Fruit fly (Drosophila melanogaster) whole organism, embryonic: ENCODE measurements around the gene CG14356.

Source experiments
- B-H1 ChIP-seq: fragments of 200-800 bp; sonication (Bioruptor generic); IDR thresholded peaks from 3 replicates; pipeline ENCODE4 v1.3.6; 2022; ENCODE audit warnings: missing biosample characterization, missing genetic modification characterization
- Bgb ChIP-seq: fragments of 200-800 bp; sonication (Bioruptor generic); IDR thresholded peaks from 2 replicates; pipeline ENCODE4 v1.3.6; 2022; ENCODE audit warnings: missing biosample characterization, missing genetic modification characterization; ENCODE audit not compliant: partially characterized antibody
- CG11398 ChIP-seq: fragments of 200-800 bp; sonication (Bioruptor generic); optimal IDR thresholded peaks from 2 replicates; lab custom pipeline; 2016; ENCODE audit warnings: missing biosample characterization, missing genetic modification characterization
- CG12071 ChIP-seq: fragments of 200-800 bp; sonication (Bioruptor generic); optimal IDR thresholded peaks from 3 replicates; lab custom pipeline; 2018; ENCODE audit warnings: missing biosample characterization, mild to moderate bottlenecking, missing genetic modification characterization
- CG12299 ChIP-seq: fragments of 200-800 bp; sonication (Bioruptor generic); optimal IDR thresholded peaks from 2 replicates; lab custom pipeline; 2018; ENCODE audit warnings: missing biosample characterization, mild to moderate bottlenecking, missing genetic modification characterization
- CG17328 ChIP-seq: fragments of 200-800 bp; sonication (Bioruptor generic); IDR thresholded peaks from 2 replicates; pipeline ENCODE4 v1.3.6; 2022; ENCODE audit warnings: missing biosample characterization, missing genetic modification characterization
- CG17802 ChIP-seq: fragments of 200-800 bp; sonication (Bioruptor generic); optimal IDR thresholded peaks from 2 replicates; lab custom pipeline; 2018; ENCODE audit warnings: missing biosample characterization, mild to moderate bottlenecking, missing genetic modification characterization, moderate library complexity
- CG17912 ChIP-seq: fragments of 200-800 bp; sonication (Bioruptor generic); optimal IDR thresholded peaks from 2 replicates; lab custom pipeline; 2018; ENCODE audit warnings: missing biosample characterization, mild to moderate bottlenecking, missing genetic modification characterization
- CG1792 ChIP-seq: fragments of 200-800 bp; sonication (Bioruptor generic); optimal IDR thresholded peaks from 2 replicates; lab custom pipeline; 2016; ENCODE audit warnings: missing biosample characterization, missing genetic modification characterization
- CG30020 ChIP-seq: fragments of 200-800 bp; optimal IDR thresholded peaks from 2 replicates; lab custom pipeline; 2019; ENCODE audit warnings: missing biosample characterization, mild to moderate bottlenecking, missing genetic modification characterization, moderate library complexity
- CG30431 ChIP-seq: fragments of 200-800 bp; sonication (Bioruptor generic); optimal IDR thresholded peaks from 2 replicates; lab custom pipeline; 2017; ENCODE audit warnings: missing biosample characterization, missing genetic modification characterization
- CG34224 ChIP-seq: fragments of 200-800 bp; sonication (Bioruptor generic); IDR thresholded peaks from 3 replicates; pipeline ENCODE4 v1.3.6; 2022; ENCODE audit warnings: missing biosample characterization, missing genetic modification characterization; ENCODE audit not compliant: partially characterized antibody
- CG43689 ChIP-seq: fragments of 200-800 bp; sonication (Bioruptor generic); IDR thresholded peaks from 2 replicates; pipeline ENCODE4 v1.3.6; 2022; ENCODE audit warnings: missing biosample characterization, missing genetic modification characterization
- CG4820 ChIP-seq: fragments of 200-800 bp; sonication (Bioruptor generic); optimal IDR thresholded peaks from 3 replicates; lab custom pipeline; 2016; ENCODE audit warnings: missing biosample characterization, missing genetic modification characterization
- CG6683 ChIP-seq: fragments of 200-800 bp; sonication (Bioruptor generic); optimal IDR thresholded peaks from 2 replicates; lab custom pipeline; 2017; ENCODE audit warnings: missing biosample characterization, mild to moderate bottlenecking, missing genetic modification characterization, missing genetic modification reagents
- CG6791 ChIP-seq: fragments of 200-800 bp; sonication (Bioruptor generic); IDR thresholded peaks from 3 replicates; pipeline ENCODE4 v1.3.6; 2022; ENCODE audit warnings: missing biosample characterization, missing genetic modification characterization; ENCODE audit not compliant: partially characterized antibody
- CG6854 ChIP-seq: fragments of 200-800 bp; sonication (Bioruptor generic); optimal IDR thresholded peaks from 3 replicates; lab custom pipeline; 2017; ENCODE audit warnings: missing biosample characterization, mild to moderate bottlenecking, missing genetic modification characterization
- CG7839 ChIP-seq: fragments of 200-800 bp; sonication (Bioruptor generic); optimal IDR thresholded peaks from 3 replicates; lab custom pipeline; 2018; ENCODE audit warnings: missing biosample characterization, mild to moderate bottlenecking, missing genetic modification characterization, moderate library complexity
- CG8359 ChIP-seq: fragments of 200-800 bp; sonication (Bioruptor generic); optimal IDR thresholded peaks from 2 replicates; lab custom pipeline; 2017; ENCODE audit warnings: missing biosample characterization, mild to moderate bottlenecking, missing genetic modification characterization, borderline replicate concordance
- CG9817 ChIP-seq: fragments of 200-800 bp; sonication (Bioruptor generic); optimal IDR thresholded peaks from 2 replicates; lab custom pipeline; 2018; ENCODE audit warnings: missing biosample characterization, mild to moderate bottlenecking, missing genetic modification characterization, moderate library complexity
- CkIIα-i1 ChIP-seq: fragments of 200-800 bp; sonication (Bioruptor generic); IDR thresholded peaks from 2 replicates; pipeline ENCODE4 v1.3.6; 2022; ENCODE audit warnings: missing biosample characterization, missing genetic modification characterization
- Lim3 ChIP-seq: fragments of 200-800 bp; sonication (Bioruptor generic); IDR thresholded peaks from 2 replicates; pipeline ENCODE4 v1.3.6; 2022; ENCODE audit warnings: missing biosample characterization, missing genetic modification characterization
- MBD-R2 ChIP-seq: fragments of 200-800 bp; sonication (Bioruptor generic); IDR thresholded peaks from 2 replicates; pipeline ENCODE4 v1.3.6; 2022; ENCODE audit warnings: missing biosample characterization, missing genetic modification characterization
- Meics ChIP-seq: fragments of 200-800 bp; sonication (Bioruptor generic); optimal IDR thresholded peaks from 2 replicates; lab custom pipeline; 2017; ENCODE audit warnings: missing biosample characterization, mild to moderate bottlenecking, missing genetic modification characterization
- NC2α ChIP-seq: fragments of 200-800 bp; sonication (Bioruptor generic); optimal IDR thresholded peaks from 2 replicates; lab custom pipeline; 2016; ENCODE audit warnings: missing biosample characterization, missing genetic modification characterization
- Neu2 ChIP-seq: fragments of 200-800 bp; sonication (Bioruptor generic); optimal IDR thresholded peaks from 3 replicates; lab custom pipeline; 2016; ENCODE audit warnings: missing biosample characterization, missing genetic modification characterization, borderline replicate concordance
- PHDP ChIP-seq: fragments of 200-800 bp; sonication (Bioruptor generic); optimal IDR thresholded peaks from 3 replicates; lab custom pipeline; 2018; ENCODE audit warnings: missing biosample characterization, mild to moderate bottlenecking, missing genetic modification characterization, moderate library complexity
- Rx ChIP-seq: fragments of 200-800 bp; sonication (Bioruptor generic); IDR thresholded peaks from 2 replicates; pipeline ENCODE4 v1.3.6; 2022; ENCODE audit warnings: missing biosample characterization, missing genetic modification characterization
- Sin3A ChIP-seq: fragments of >200 bp; optimal IDR thresholded peaks from 2 replicates; lab custom pipeline; 2018
- Sox100B ChIP-seq: fragments of 200-800 bp; sonication (Bioruptor generic); optimal IDR thresholded peaks from 3 replicates; lab custom pipeline; 2018; ENCODE audit warnings: missing biosample characterization, mild to moderate bottlenecking, missing genetic modification characterization
- Sry-δ ChIP-seq: fragments of 200-800 bp; sonication (Bioruptor generic); optimal IDR thresholded peaks from 2 replicates; lab custom pipeline; 2016; ENCODE audit warnings: missing biosample characterization, missing genetic modification characterization
- Stat92E ChIP-seq, 3 experiments: fragments of >200 bp in 2 of 3; fragments of 200-800 bp in 1 of 3; sonication (Bioruptor generic) in 1 of 3; optimal IDR thresholded peaks; 2 replicates each; lab custom pipeline; 2017 to 2019; ENCODE audit warnings: missing biosample characterization in 3 of 3, missing genetic modification characterization in 3 of 3, mild to moderate bottlenecking in 1 of 3, moderate library complexity in 1 of 3
- Usf ChIP-seq: fragments of 200-800 bp; sonication (Bioruptor generic); optimal IDR thresholded peaks from 2 replicates; lab custom pipeline; 2017; ENCODE audit warnings: missing genotype, missing biosample characterization, missing genetic modification characterization
- Xbp1 ChIP-seq: fragments of 200-800 bp; sonication (Bioruptor generic); optimal IDR thresholded peaks from 3 replicates; lab custom pipeline; 2016; ENCODE audit warnings: missing biosample characterization, mild to moderate bottlenecking, missing genetic modification characterization
- Xrp1 ChIP-seq: fragments of 200-800 bp; sonication (Bioruptor generic); IDR thresholded peaks from 2 replicates; pipeline ENCODE4 v1.3.6; 2022; ENCODE audit warnings: missing biosample characterization, missing genetic modification characterization
- al ChIP-seq: fragments of 200-800 bp; sonication (Bioruptor generic); IDR thresholded peaks from 2 replicates; pipeline ENCODE4 v1.3.6; 2022; ENCODE audit warnings: missing biosample characterization, missing genetic modification characterization
- amos ChIP-seq: fragments of 200-800 bp; sonication (Bioruptor generic); IDR thresholded peaks from 2 replicates; pipeline ENCODE4 v1.3.6; 2022; ENCODE audit warnings: missing biosample characterization, missing genetic modification characterization; ENCODE audit not compliant: partially characterized antibody
- bsh ChIP-seq, 2 experiments: fragments of 200-800 bp; sonication (Bioruptor generic); optimal IDR thresholded peaks; 2 replicates each; lab custom pipeline; 2017 to 2018; ENCODE audit warnings: mild to moderate bottlenecking in 2 of 2, missing biosample characterization in 2 of 2, missing genetic modification characterization in 2 of 2, moderate library complexity in 1 of 2
- cato ChIP-seq: fragments of 200-800 bp; sonication (Bioruptor generic); optimal IDR thresholded peaks from 2 replicates; lab custom pipeline; 2016; ENCODE audit warnings: missing biosample characterization, missing genetic modification characterization, borderline replicate concordance
- jumu ChIP-seq: fragments of 200-800 bp; sonication (Bioruptor generic); optimal IDR thresholded peaks from 3 replicates; lab custom pipeline; 2016; ENCODE audit warnings: missing biosample characterization, missing genetic modification characterization
- mld ChIP-seq: fragments of 200-800 bp; sonication (Bioruptor generic); IDR thresholded peaks from 3 replicates; pipeline ENCODE4 v1.3.6; 2022; ENCODE audit warnings: missing biosample characterization, missing genetic modification characterization; ENCODE audit not compliant: partially characterized antibody
- pan ChIP-seq, 4 experiments: fragments of >200 bp in 3 of 4; fragments of 200-800 bp in 1 of 4; sonication (Bioruptor generic) in 1 of 4; optimal IDR thresholded peaks in 3 of 4; IDR thresholded peaks in 1 of 4; 2 replicates each; pipeline versions ENCODE4 v1.3.6 to Lab custom; 2017 to 2022; ENCODE audit warnings: missing biosample characterization in 2 of 4, missing genetic modification characterization in 2 of 4, mixed read lengths in 1 of 4
- pho ChIP-seq: fragments of 200-800 bp; sonication (Bioruptor generic); optimal IDR thresholded peaks from 2 replicates; lab custom pipeline; 2016; ENCODE audit warnings: missing biosample characterization, missing genetic modification characterization
- stc ChIP-seq: fragments of 200-800 bp; sonication (Bioruptor generic); IDR thresholded peaks from 2 replicates; pipeline ENCODE4 v1.3.6; 2022; ENCODE audit warnings: missing biosample characterization, missing genetic modification characterization
- sug ChIP-seq: fragments of 200-800 bp; optimal IDR thresholded peaks from 2 replicates; lab custom pipeline; 2019; ENCODE audit warnings: missing biosample characterization, mild to moderate bottlenecking, missing genetic modification characterization, moderate library complexity
- tap ChIP-seq: fragments of 200-800 bp; optimal IDR thresholded peaks from 3 replicates; lab custom pipeline; 2019; ENCODE audit warnings: missing biosample characterization, mild to moderate bottlenecking, missing genetic modification characterization, moderate library complexity
- wor ChIP-seq: fragments of 200-800 bp; sonication (Bioruptor generic); IDR thresholded peaks from 2 replicates; pipeline ENCODE4 v1.3.6; 2022; ENCODE audit warnings: missing biosample characterization, missing genetic modification characterization
- zf30C ChIP-seq: fragments of 200-800 bp; sonication (Bioruptor generic); optimal IDR thresholded peaks from 3 replicates; lab custom pipeline; 2018; ENCODE audit warnings: missing biosample characterization, mild to moderate bottlenecking, missing genetic modification characterization

CG14356 gene

dm6 chr3R:14125479-14126121 is 6.3 kb downstream of the CG14356 start, which contains the start of the genes 140up and Polr2B (continued):
- TF ChIP-seq wor (GFP tag; lab: Robert Waterston, UW) (peak; percentile 88), CG6683 (GFP tag; lab: Kevin White, UChicago) (no peak), CG4820 (GFP tag; lab: Kevin White, UChicago) (peak; percentile 91), pan (optimal IDR thresholded peaks at IDR 0.05; lab: Kevin White, UChicago) (no peak), pan (GFP tag; optimal IDR thresholded peaks at IDR 0.05 in 1 of 2, IDR thresholded peaks at IDR 0.05 in 1 of 2) (peak in 1 of 2 experiments; percentile 94), bsh (GFP tag; optimal IDR thresholded peaks at IDR 0.05; lab: Kevin White, UChicago) (peak in 1 of 2 experiments; percentile 93), Meics (GFP tag; lab: Kevin White, UChicago) (peak; percentile 92), MBD-R2 (GFP tag; lab: Robert Waterston, UW) (peak; percentile 91; the same call in 1 of the 2 replicates), Rx (GFP tag; lab: Robert Waterston, UW) (peak; percentile 82), Usf (GFP tag; lab: Kevin White, UChicago) (peak; percentile 85), Lim3 (GFP tag; lab: Robert Waterston, UW) (0 out of 2 replicates have a peak, but pooled peaks have one; percentile 35), CG9817 (tag; lab: Kevin White, UChicago) (peak; percentile 95), CG11398 (GFP tag; lab: Kevin White, UChicago) (peak; percentile 49), mld (GFP tag; lab: Robert Waterston, UW) (no peak), CG12071 (GFP tag; lab: Kevin White, UChicago) (no peak), sug (tag; lab: Kevin White, UChicago) (peak; percentile 93), B-H1 (GFP tag; lab: Robert Waterston, UW) (peak; percentile 87), CG34224 (GFP tag; lab: Robert Waterston, UW) (no peak), CG30431 (GFP tag; lab: Kevin White, UChicago) (peak; percentile 86), Stat92E (GFP tag; optimal IDR thresholded peaks at IDR 0.05; lab: Kevin White, UChicago) (no peak), tap (tag; lab: Kevin White, UChicago) (peak; percentile 88), CG17802 (tag; lab: Kevin White, UChicago) (peak; percentile 76), jumu (GFP tag; lab: Kevin White, UChicago) (peak; percentile 76), cato (GFP tag; lab: Kevin White, UChicago) (peak; percentile 93), CG1792 (GFP tag; lab: Kevin White, UChicago) (peak; percentile 47), zf30C (peak; percentile 1), Xbp1 (GFP tag; lab: Kevin White, UChicago) (peak; percentile 96), Sry-δ (GFP tag; lab: Kevin White, UChicago) (peak; percentile 34), Sin3A (peak; percentile 29), CG8359 (GFP tag; lab: Kevin White, UChicago) (peak; percentile 66), CG7839 (tag; lab: Kevin White, UChicago) (peak; percentile 94), Bgb (GFP tag; lab: Robert Waterston, UW) (no peak), amos (GFP tag; lab: Robert Waterston, UW) (0 out of 2 replicates have a peak, but pooled peaks have one; percentile 4), Xrp1 (peak; percentile 97), CG17912 (GFP tag; lab: Kevin White, UChicago) (peak; percentile 74), CG30020 (tag; lab: Kevin White, UChicago) (peak; percentile 81), Sox100B (GFP tag; lab: Kevin White, UChicago) (peak; percentile 93), NC2α (GFP tag; lab: Kevin White, UChicago) (peak; percentile 9), pho (GFP tag; lab: Kevin White, UChicago) (peak; percentile 80), CG6854 (GFP tag; lab: Kevin White, UChicago) (peak; percentile 61), al (peak; percentile 90), stc (GFP tag; lab: Robert Waterston, UW) (peak; percentile 89), CG12299 (tag; lab: Kevin White, UChicago) (peak; percentile 86), Neu2 (GFP tag; lab: Kevin White, UChicago) (no peak), CG17328 (GFP tag; lab: Robert Waterston, UW) (peak; percentile 87), CG43689 (peak; percentile 74), CkIIα-i1 (peak; percentile 57; the same call in 1 of the 2 replicates), PHDP (tag; lab: Kevin White, UChicago) (peak; percentile 95), CG6791 (no peak)
